Worm (Caenorhabditis elegans): ENCODE measurements around the gene C18B2.4.

The C18B2.4 gene

DNA sequence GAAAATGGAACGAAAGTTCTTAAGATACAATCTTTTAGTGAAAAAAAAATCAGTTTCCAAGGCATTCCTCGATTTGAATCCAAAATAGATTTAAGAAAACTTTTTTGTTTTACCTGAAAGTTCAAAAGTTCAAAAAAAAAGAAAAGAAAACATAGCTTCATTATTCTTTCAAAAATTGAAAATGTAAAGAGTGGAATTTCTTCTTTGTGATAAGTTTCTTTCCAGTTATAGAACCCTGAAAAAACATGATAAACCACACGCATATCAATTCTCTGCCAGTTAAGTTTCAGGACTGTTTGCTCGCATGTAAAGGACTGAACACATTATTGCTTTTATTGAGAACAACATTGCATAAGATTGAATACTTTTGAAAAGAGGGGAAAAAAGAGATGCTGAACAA lies 6.2 kb upstream of the C18B2.4 start:
- no peak for TF ChIP-seq nhr-11 (tag; optimal IDR thresholded peaks at IDR 0.05)
- no peak for TF ChIP-seq nhr-28 (tag; optimal IDR thresholded peaks at IDR 0.05)
- TF ChIP-seq fkh-10 (GFP tag; optimal IDR thresholded peaks at IDR 0.05) = no peak
- no peak for TF ChIP-seq nhr-12 (tag; optimal IDR thresholded peaks at IDR 0.05)
- no peak for TF ChIP-seq lin-39 (tag; optimal IDR thresholded peaks at IDR 0.05)
- no peak for TF ChIP-seq unc-62 (GFP tag; optimal IDR thresholded peaks at IDR 0.05)
- no peak for TF ChIP-seq ceh-16 (tag; optimal IDR thresholded peaks at IDR 0.05)
- TF ChIP-seq hmg-11 (tag; optimal IDR thresholded peaks at IDR 0.05) = no peak

- no peak for TF ChIP-seq ztf-4 (tag; optimal IDR thresholded peaks at IDR 0.05)
- TF ChIP-seq pqm-1 (tag; optimal IDR thresholded peaks at IDR 0.05) = peak; percentile 77
- TF ChIP-seq pha-4 (tag; optimal IDR thresholded peaks at IDR 0.05) = peak; percentile 34
- peak; percentile 9 for TF ChIP-seq nfya-1 (tag; optimal IDR thresholded peaks at IDR 0.05; ENCODE audit: insufficient read depth)
- peak; percentile 84 for TF ChIP-seq elt-2 (tag; optimal IDR thresholded peaks at IDR 0.05)
- TF ChIP-seq lin-15B (tag; optimal IDR thresholded peaks at IDR 0.05) = no peak
- TF ChIP-seq ceh-9 (tag; optimal IDR thresholded peaks at IDR 0.05) = no peak
Observed at ce11 chrX:3611042-3611623, 5.6 kb upstream of the C18B2.4 start, which contains the start of gene C18B2.5. Gene C18B2.5, minus strand, starts transcription at chrX:3611092.

DNA sequence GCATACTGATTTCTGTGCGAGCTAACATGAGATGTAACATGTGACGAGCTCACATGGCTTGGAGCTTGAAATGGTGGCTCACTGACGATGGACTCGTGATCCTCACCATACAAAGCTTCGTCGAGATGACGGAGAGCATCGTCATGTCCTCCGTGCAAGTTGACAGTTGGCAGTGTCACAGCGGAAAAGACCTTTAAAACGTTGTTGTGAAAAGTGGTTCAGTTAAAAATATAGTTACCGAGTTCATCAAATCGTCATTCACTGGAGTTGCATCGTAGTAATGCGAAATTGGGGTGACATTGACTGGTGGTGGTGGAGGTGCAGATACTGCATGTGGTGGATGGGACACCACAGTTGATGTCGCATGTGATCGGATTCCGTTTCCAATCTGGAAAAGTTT lies 4.9 kb upstream of the C18B2.4 start:
- TF ChIP-seq ceh-82 (tag; optimal IDR thresholded peaks at IDR 0.05) (no peak), zag-1 (tag; optimal IDR thresholded peaks at IDR 0.05) (no peak), nhr-25 (tag; optimal IDR thresholded peaks at IDR 0.05) (no peak), daf-12 (tag; optimal IDR thresholded peaks at IDR 0.05) (no peak), fos-1 (tag; optimal IDR thresholded peaks at IDR 0.05) (no peak), ceh-16 (tag; optimal IDR thresholded peaks at IDR 0.05) (no peak)

ce11 chrX:3602622-3603021 lies 2.9 kb downstream of the C18B2.4 start:
- no peak for TF ChIP-seq elt-3 (tag; optimal IDR thresholded peaks at IDR 0.05)
- no peak for TF ChIP-seq lin-15B (tag; optimal IDR thresholded peaks at IDR 0.05)
- no peak for TF ChIP-seq nhr-12 (tag; optimal IDR thresholded peaks at IDR 0.05)
- no peak for TF ChIP-seq unc-39 (tag; optimal IDR thresholded peaks at IDR 0.05)
- TF ChIP-seq ceh-16 (tag; optimal IDR thresholded peaks at IDR 0.05) = no peak
- no peak for TF ChIP-seq snpc-4 (tag; optimal IDR thresholded peaks at IDR 0.05)
- no peak for TF ChIP-seq ztf-11 (tag; optimal IDR thresholded peaks at IDR 0.05)
- TF ChIP-seq nhr-11 (tag; optimal IDR thresholded peaks at IDR 0.05) = no peak
- no peak for TF ChIP-seq fos-1 (tag; optimal IDR thresholded peaks at IDR 0.05)
- no peak for TF ChIP-seq nhr-77 (tag; optimal IDR thresholded peaks at IDR 0.05)
- no peak for TF ChIP-seq nhr-23 (tag; optimal IDR thresholded peaks at IDR 0.05)
- TF ChIP-seq nhr-76 (tag; optimal IDR thresholded peaks at IDR 0.05) = no peak
- TF ChIP-seq ceh-82 (tag; optimal IDR thresholded peaks at IDR 0.05) = no peak
- no peak for TF ChIP-seq elt-1 (tag; optimal IDR thresholded peaks at IDR 0.05)
- TF ChIP-seq ama-1 (optimal IDR thresholded peaks at IDR 0.05) = no peak

DNA sequence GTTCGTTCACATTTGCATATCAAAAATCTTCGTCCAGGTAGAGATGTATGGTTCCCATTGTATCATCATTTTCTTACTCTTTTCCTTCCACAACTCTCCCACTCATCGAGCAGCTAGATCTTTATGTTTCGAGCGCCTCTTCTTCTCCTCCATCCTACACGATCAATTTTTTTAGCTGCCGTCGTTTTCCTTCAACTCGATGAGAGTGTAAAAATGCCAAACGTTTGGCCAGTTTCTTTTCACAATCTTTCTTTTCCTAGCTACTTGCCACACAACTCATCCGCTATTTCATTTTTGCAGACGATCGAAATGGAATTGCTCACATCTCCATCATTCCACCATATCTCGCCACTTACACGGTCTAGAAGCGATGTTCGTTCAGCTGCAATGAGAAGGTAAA lies 4.0 kb downstream of the C18B2.4 start, which contains the start of gene C18B2.3:
TSS of gene C18B2.3 (plus strand) at position 301 of the 400 bp plus-strand sequence.
- TF ChIP-seq mdl-1 (tag; optimal IDR thresholded peaks at IDR 0.05) = no peak
- no peak for TF ChIP-seq ztf-4 (tag; optimal IDR thresholded peaks at IDR 0.05)
- TF ChIP-seq nhr-12 (tag; optimal IDR thresholded peaks at IDR 0.05) = no peak
- no peak for TF ChIP-seq nhr-67 (tag; optimal IDR thresholded peaks at IDR 0.05)
- no peak for TF ChIP-seq nhr-28 (tag; optimal IDR thresholded peaks at IDR 0.05)
- no peak for TF ChIP-seq ZK546.5 (tag; optimal IDR thresholded peaks at IDR 0.05)
- TF ChIP-seq pha-4 (tag; optimal IDR thresholded peaks at IDR 0.05) = no peak
- TF ChIP-seq lsy-12 (tag; optimal IDR thresholded peaks at IDR 0.05) = no peak
- no peak for TF ChIP-seq nhr-25 (tag; optimal IDR thresholded peaks at IDR 0.05)
- TF ChIP-seq aly-2 (tag; optimal IDR thresholded peaks at IDR 0.05) = no peak
- no peak for TF ChIP-seq ama-1 (optimal IDR thresholded peaks at IDR 0.05)
- TF ChIP-seq lin-15B (tag; optimal IDR thresholded peaks at IDR 0.05) = no peak
- TF ChIP-seq nhr-237 (tag; optimal IDR thresholded peaks at IDR 0.05) = no peak

Data from whole organism, L3 larva.